Fruit fly (Drosophila melanogaster) whole organism, embryonic: Measurements from ENCODE around the gene glob3.
A peak's percentile ranks its signal among the peaks of the same experiment; 100 is the strongest.

Experiments used
- Atf3 ChIP-seq: fragments of 200-800 bp; sonication (Bioruptor generic); optimal IDR thresholded peaks from 3 replicates; lab custom pipeline; 2016; ENCODE audit warnings: missing biosample characterization, missing genetic modification characterization
- CG10321 ChIP-seq: fragments of 200-800 bp; sonication (Bioruptor generic); IDR thresholded peaks from 2 replicates; pipeline ENCODE4 v1.3.6; 2022; ENCODE audit warnings: missing biosample characterization, missing genetic modification characterization
- CG10565 ChIP-seq: fragments of 200-800 bp; sonication (Bioruptor generic); optimal IDR thresholded peaks from 3 replicates; lab custom pipeline; 2016; ENCODE audit warnings: missing biosample characterization, mild to moderate bottlenecking, missing genetic modification characterization
- CG11093 ChIP-seq: fragments of 200-800 bp; sonication (Bioruptor generic); IDR thresholded peaks from 3 replicates; pipeline ENCODE4 v1.3.6; 2022; ENCODE audit warnings: missing biosample characterization, missing genetic modification characterization
- CG12071 ChIP-seq: fragments of 200-800 bp; sonication (Bioruptor generic); optimal IDR thresholded peaks from 3 replicates; lab custom pipeline; 2018; ENCODE audit warnings: missing biosample characterization, mild to moderate bottlenecking, missing genetic modification characterization
- CG12155 ChIP-seq: fragments of 200-800 bp; sonication (Bioruptor generic); optimal IDR thresholded peaks from 3 replicates; lab custom pipeline; 2016; ENCODE audit warnings: missing biosample characterization, missing genetic modification characterization
- CG12299 ChIP-seq: fragments of 200-800 bp; sonication (Bioruptor generic); optimal IDR thresholded peaks from 2 replicates; lab custom pipeline; 2018; ENCODE audit warnings: missing biosample characterization, mild to moderate bottlenecking, missing genetic modification characterization
- CG13894 ChIP-seq: fragments of 200-800 bp; sonication (Bioruptor generic); optimal IDR thresholded peaks from 3 replicates; lab custom pipeline; 2018; ENCODE audit warnings: missing biosample characterization, mild to moderate bottlenecking, missing genetic modification characterization, moderate library complexity
- CG14667 ChIP-seq: fragments of 200-800 bp; sonication (Bioruptor generic); IDR thresholded peaks from 2 replicates; pipeline ENCODE4 v1.3.6; 2022; ENCODE audit warnings: missing biosample characterization, missing genetic modification characterization
- CG16779 ChIP-seq: fragments of 200-800 bp; sonication (Bioruptor generic); IDR thresholded peaks from 2 replicates; pipeline ENCODE4 v1.3.6; 2022; ENCODE audit warnings: missing biosample characterization, missing genetic modification characterization
- CG17328 ChIP-seq: fragments of 200-800 bp; sonication (Bioruptor generic); IDR thresholded peaks from 2 replicates; pipeline ENCODE4 v1.3.6; 2022; ENCODE audit warnings: missing biosample characterization, missing genetic modification characterization
- CG18764 ChIP-seq: fragments of 200-800 bp; sonication (Bioruptor generic); optimal IDR thresholded peaks from 3 replicates; lab custom pipeline; 2016; ENCODE audit warnings: missing biosample characterization, missing genetic modification characterization
- CG31388 ChIP-seq: fragments of 200-800 bp; sonication (Bioruptor generic); optimal IDR thresholded peaks from 2 replicates; lab custom pipeline; 2016; ENCODE audit warnings: missing biosample characterization, missing genetic modification characterization
- CG3281 ChIP-seq: fragments of 200-800 bp; sonication (Bioruptor generic); optimal IDR thresholded peaks from 3 replicates; lab custom pipeline; 2017; ENCODE audit warnings: missing biosample characterization, mild to moderate bottlenecking, missing genetic modification characterization
- CG3838 ChIP-seq: fragments of 200-800 bp; sonication (Bioruptor generic); optimal IDR thresholded peaks from 3 replicates; lab custom pipeline; 2016; ENCODE audit warnings: missing biosample characterization, missing genetic modification characterization
- CG3847 ChIP-seq: fragments of 200-800 bp; sonication (Bioruptor generic); IDR thresholded peaks from 2 replicates; pipeline ENCODE4 v1.3.6; 2022; ENCODE audit warnings: missing biosample characterization, missing genetic modification characterization
- CG4707 ChIP-seq: fragments of 200-800 bp; sonication (Bioruptor generic); optimal IDR thresholded peaks from 2 replicates; lab custom pipeline; 2018; ENCODE audit warnings: missing biosample characterization, mild to moderate bottlenecking, missing genetic modification characterization, moderate library complexity
- CG4730 ChIP-seq: fragments of 200-800 bp; sonication (Bioruptor generic); IDR thresholded peaks from 2 replicates; pipeline ENCODE4 v1.3.6; 2022; ENCODE audit warnings: missing biosample characterization, missing genetic modification characterization
- CG6854 ChIP-seq: fragments of 200-800 bp; sonication (Bioruptor generic); optimal IDR thresholded peaks from 3 replicates; lab custom pipeline; 2017; ENCODE audit warnings: missing biosample characterization, mild to moderate bottlenecking, missing genetic modification characterization
- CG7372 ChIP-seq: fragments of 200-800 bp; sonication (Bioruptor generic); IDR thresholded peaks from 2 replicates; pipeline ENCODE4 v1.3.6; 2022; ENCODE audit warnings: missing biosample characterization, missing genetic modification characterization
- CG7745 ChIP-seq: fragments of 200-800 bp; sonication (Bioruptor generic); optimal IDR thresholded peaks from 2 replicates; lab custom pipeline; 2018; ENCODE audit warnings: missing biosample characterization, mild to moderate bottlenecking, missing genetic modification characterization, moderate library complexity
- CG8478 ChIP-seq: fragments of >200 bp; optimal IDR thresholded peaks from 2 replicates; lab custom pipeline; 2018
- CG9876 ChIP-seq: fragments of 200-800 bp; sonication (Bioruptor generic); optimal IDR thresholded peaks from 2 replicates; lab custom pipeline; 2016; ENCODE audit warnings: missing biosample characterization, missing genetic modification characterization
- Dad ChIP-seq: fragments of 200-800 bp; sonication (Bioruptor generic); optimal IDR thresholded peaks from 3 replicates; lab custom pipeline; 2016; ENCODE audit warnings: missing biosample characterization, missing genetic modification characterization
- Dfd ChIP-seq, 2 experiments: fragments of >200 bp; optimal IDR thresholded peaks; 2 replicates each; lab custom pipeline; 2017; ENCODE audit warnings: missing biosample characterization in 2 of 2, missing genetic modification characterization in 2 of 2
- Dip2 ChIP-seq: fragments of 200-800 bp; sonication (Bioruptor generic); IDR thresholded peaks from 2 replicates; pipeline ENCODE4 v1.3.6; 2022; ENCODE audit warnings: missing biosample characterization, missing genetic modification characterization
- Fer2 ChIP-seq: fragments of 200-800 bp; sonication (Bioruptor generic); optimal IDR thresholded peaks from 2 replicates; lab custom pipeline; 2018; ENCODE audit warnings: missing biosample characterization, mild to moderate bottlenecking, missing genetic modification characterization, moderate library complexity
- H2.0 ChIP-seq: fragments of 200-800 bp; sonication (Bioruptor generic); IDR thresholded peaks from 2 replicates; pipeline ENCODE4 v1.3.6; 2022; ENCODE audit warnings: missing biosample characterization, missing genetic modification characterization
- HLH4C ChIP-seq: fragments of 200-800 bp; sonication (Bioruptor generic); IDR thresholded peaks from 3 replicates; pipeline ENCODE4 v1.3.6; 2022; ENCODE audit warnings: missing biosample characterization, missing genetic modification characterization; ENCODE audit not compliant: partially characterized antibody
- HmgD ChIP-seq: fragments of 200-800 bp; sonication (Bioruptor generic); optimal IDR thresholded peaks from 3 replicates; lab custom pipeline; 2016; ENCODE audit warnings: missing biosample characterization, missing genetic modification characterization
- HmgZ ChIP-seq: fragments of 200-800 bp; sonication (Bioruptor generic); optimal IDR thresholded peaks from 2 replicates; lab custom pipeline; 2018; ENCODE audit warnings: missing biosample characterization, mild to moderate bottlenecking, missing genetic modification characterization
- NC2α ChIP-seq: fragments of 200-800 bp; sonication (Bioruptor generic); optimal IDR thresholded peaks from 2 replicates; lab custom pipeline; 2016; ENCODE audit warnings: missing biosample characterization, missing genetic modification characterization
- Ptx1 ChIP-seq: fragments of 200-800 bp; sonication (Bioruptor generic); IDR thresholded peaks from 2 replicates; pipeline ENCODE4 v1.3.6; 2022; ENCODE audit warnings: missing biosample characterization, missing genetic modification characterization
- Sry-δ ChIP-seq: fragments of 200-800 bp; sonication (Bioruptor generic); optimal IDR thresholded peaks from 2 replicates; lab custom pipeline; 2016; ENCODE audit warnings: missing biosample characterization, missing genetic modification characterization
- Xbp1 ChIP-seq: fragments of 200-800 bp; sonication (Bioruptor generic); optimal IDR thresholded peaks from 3 replicates; lab custom pipeline; 2016; ENCODE audit warnings: missing biosample characterization, mild to moderate bottlenecking, missing genetic modification characterization
- al ChIP-seq: fragments of 200-800 bp; sonication (Bioruptor generic); IDR thresholded peaks from 2 replicates; pipeline ENCODE4 v1.3.6; 2022; ENCODE audit warnings: missing biosample characterization, missing genetic modification characterization
- ato ChIP-seq: fragments of 200-800 bp; sonication (Bioruptor generic); IDR thresholded peaks from 2 replicates; pipeline ENCODE4 v1.3.6; 2022; ENCODE audit warnings: missing biosample characterization, missing genetic modification characterization; ENCODE audit not compliant: partially characterized antibody
- br ChIP-seq: fragments of >200 bp; optimal IDR thresholded peaks from 2 replicates; lab custom pipeline; 2017
- btn ChIP-seq: fragments of 200-800 bp; sonication (Bioruptor generic); optimal IDR thresholded peaks from 2 replicates; lab custom pipeline; 2016; ENCODE audit warnings: missing biosample characterization, missing genetic modification characterization
- chif ChIP-seq, 2 experiments: fragments of 200-800 bp; sonication (Bioruptor generic); optimal IDR thresholded peaks; 3 replicates each; lab custom pipeline; 2016; ENCODE audit warnings: missing biosample characterization in 2 of 2, missing genetic modification characterization in 2 of 2
- crol ChIP-seq: fragments of 200-800 bp; sonication (Bioruptor generic); IDR thresholded peaks from 2 replicates; pipeline ENCODE4 v1.3.6; 2022; ENCODE audit warnings: missing biosample characterization, missing genetic modification characterization
- danr ChIP-seq: fragments of 200-800 bp; sonication (Bioruptor generic); IDR thresholded peaks from 2 replicates; pipeline ENCODE4 v1.3.6; 2022; ENCODE audit warnings: missing biosample characterization, missing genetic modification characterization
- dati ChIP-seq: fragments of 200-800 bp; sonication (Bioruptor generic); IDR thresholded peaks from 2 replicates; pipeline ENCODE4 v1.3.6; 2022; ENCODE audit warnings: missing biosample characterization, missing genetic modification characterization
- ems ChIP-seq: fragments of 200-800 bp; sonication (Bioruptor generic); optimal IDR thresholded peaks from 3 replicates; lab custom pipeline; 2016; ENCODE audit warnings: missing biosample characterization, missing genetic modification characterization
- fru ChIP-seq: fragments of >200 bp; optimal IDR thresholded peaks from 2 replicates; lab custom pipeline; 2017
- insv ChIP-seq, 2 experiments: fragments of 200-800 bp; sonication (Bioruptor generic); optimal IDR thresholded peaks; 3 replicates each; lab custom pipeline; 2016 to 2018; ENCODE audit warnings: missing biosample characterization in 2 of 2, missing genetic modification characterization in 2 of 2
- lilli ChIP-seq: fragments of 200-800 bp; sonication (Bioruptor generic); optimal IDR thresholded peaks from 3 replicates; lab custom pipeline; 2016; ENCODE audit warnings: missing biosample characterization, missing genetic modification characterization
- onecut ChIP-seq: fragments of 200-800 bp; sonication (Bioruptor generic); IDR thresholded peaks from 2 replicates; pipeline ENCODE4 v1.3.6; 2022; ENCODE audit warnings: missing biosample characterization, missing genetic modification characterization
- pan ChIP-seq, 4 experiments: fragments of >200 bp in 3 of 4; fragments of 200-800 bp in 1 of 4; sonication (Bioruptor generic) in 1 of 4; optimal IDR thresholded peaks in 3 of 4; IDR thresholded peaks in 1 of 4; 2 replicates each; pipeline versions ENCODE4 v1.3.6 to Lab custom; 2017 to 2022; ENCODE audit warnings: missing biosample characterization in 2 of 4, missing genetic modification characterization in 2 of 4, mixed read lengths in 1 of 4
- psq ChIP-seq: fragments of 200-800 bp; sonication (Bioruptor generic); optimal IDR thresholded peaks from 2 replicates; lab custom pipeline; 2017; ENCODE audit warnings: missing biosample characterization, missing genetic modification characterization
- schlank ChIP-seq: fragments of 200-800 bp; sonication (Bioruptor generic); optimal IDR thresholded peaks from 2 replicates; lab custom pipeline; 2018; ENCODE audit warnings: missing biosample characterization, mild to moderate bottlenecking, missing genetic modification characterization
- z ChIP-seq: fragments of 200-800 bp; sonication (Bioruptor generic); IDR thresholded peaks from 3 replicates; pipeline ENCODE4 v1.3.6; 2022; ENCODE audit warnings: missing biosample characterization, missing genetic modification characterization

Gene glob3

dm6 chr3R:5862032-5862641 lies 32.3 kb downstream of the glob3 start, which contains the start of gene CG2017:
Gene CG2017 (minus strand): TSS chr3R:5862405.
- peak; percentile 54 for TF ChIP-seq Sry-δ (GFP tag; lab: Kevin White, UChicago)
- TF ChIP-seq CG31388 = no peak
- peak; percentile 1 for TF ChIP-seq CG13894 (tag; lab: Kevin White, UChicago)
- TF ChIP-seq CG6854 = no peak
- peak; percentile 75 for TF ChIP-seq HmgZ (tag; lab: Kevin White, UChicago)
- 0 out of 2 replicates have a peak, but pooled peaks have one; percentile 12 for TF ChIP-seq CG10321
- peak; percentile 35 for TF ChIP-seq NC2α (GFP tag; lab: Kevin White, UChicago)
- no peak for TF ChIP-seq br (lab: Kevin White, UChicago)
- TF ChIP-seq CG7372 (GFP tag; lab: Robert Waterston, UW) = no peak
- peak; percentile 73 for TF ChIP-seq Dad (GFP tag; lab: Kevin White, UChicago)
- 0 out of 2 replicates have a peak, but pooled peaks have one; percentile 17 for TF ChIP-seq CG4730 (GFP tag; lab: Robert Waterston, UW)
- TF ChIP-seq ems = peak; percentile 31
- no peak for TF ChIP-seq psq (GFP tag; lab: Kevin White, UChicago)
- TF ChIP-seq fru = no peak
- TF ChIP-seq insv (GFP tag; optimal IDR thresholded peaks at IDR 0.05; lab: Kevin White, UChicago) = peak in 1 of 2 experiments; percentile 27
- TF ChIP-seq pan (optimal IDR thresholded peaks at IDR 0.05; lab: Kevin White, UChicago) = no peak
- no peak for TF ChIP-seq pan (GFP tag; optimal IDR thresholded peaks at IDR 0.05 in 1 of 2, IDR thresholded peaks at IDR 0.05 in 1 of 2)
- TF ChIP-seq CG9876 = no peak
- peak; percentile 31 for TF ChIP-seq Atf3 (GFP tag; lab: Kevin White, UChicago)
- TF ChIP-seq Fer2 (tag; lab: Kevin White, UChicago) = no peak
- no peak for TF ChIP-seq HLH4C (GFP tag; lab: Robert Waterston, UW)
- TF ChIP-seq Ptx1 (GFP tag; lab: Robert Waterston, UW) = 0 out of 2 replicates have a peak, but pooled peaks have one; percentile 18
- TF ChIP-seq CG18764 (GFP tag; lab: Kevin White, UChicago) = no peak
- TF ChIP-seq onecut (GFP tag; lab: Robert Waterston, UW) = peak; percentile 18; the same call in 1 of the 2 replicates
- TF ChIP-seq al = no peak
- no peak; the same call in 1 of the 2 replicates for TF ChIP-seq H2.0 (GFP tag; lab: Robert Waterston, UW)
- TF ChIP-seq Dip2 (GFP tag; lab: Robert Waterston, UW) = no peak
- no peak for TF ChIP-seq CG4707 (GFP tag; lab: Kevin White, UChicago)
- TF ChIP-seq CG11093 (GFP tag; lab: Robert Waterston, UW) = no peak
- no peak for TF ChIP-seq z (GFP tag; lab: Robert Waterston, UW)
- TF ChIP-seq CG8478 (lab: Kevin White, UChicago) = no peak
- peak; percentile 50 for TF ChIP-seq Xbp1 (GFP tag; lab: Kevin White, UChicago)
- peak; percentile 29 for TF ChIP-seq lilli (GFP tag; lab: Kevin White, UChicago)
- no peak for TF ChIP-seq CG16779 (GFP tag; lab: Robert Waterston, UW)
- peak; percentile 85 for TF ChIP-seq CG3847 (GFP tag; lab: Robert Waterston, UW)
- TF ChIP-seq CG12155 (GFP tag; lab: Kevin White, UChicago) = peak; percentile 51
- TF ChIP-seq CG10565 (GFP tag; lab: Kevin White, UChicago) = no peak
- TF ChIP-seq crol (GFP tag; lab: Robert Waterston, UW) = no peak
- TF ChIP-seq CG3281 = no peak
- TF ChIP-seq chif (GFP tag; optimal IDR thresholded peaks at IDR 0.05; lab: Kevin White, UChicago) = peak; percentile 45 to 51
- no peak for TF ChIP-seq CG14667 (GFP tag; lab: Robert Waterston, UW)
- no peak for TF ChIP-seq Dfd (GFP tag; optimal IDR thresholded peaks at IDR 0.05; lab: Kevin White, UChicago)
- peak; percentile 60 for TF ChIP-seq HmgD
- TF ChIP-seq CG3838 (GFP tag; lab: Kevin White, UChicago) = no peak
- no peak for TF ChIP-seq btn (GFP tag; lab: Kevin White, UChicago)
- TF ChIP-seq danr (GFP tag; lab: Robert Waterston, UW) = no peak
- TF ChIP-seq CG17328 (GFP tag; lab: Robert Waterston, UW) = no peak
- no peak for TF ChIP-seq dati (GFP tag; lab: Robert Waterston, UW)
- TF ChIP-seq ato (GFP tag; lab: Robert Waterston, UW) = no peak
- TF ChIP-seq schlank (tag; lab: Kevin White, UChicago) = no peak
- TF ChIP-seq CG12071 (GFP tag; lab: Kevin White, UChicago) = no peak
- TF ChIP-seq CG7745 (tag; lab: Kevin White, UChicago) = no peak
- TF ChIP-seq CG12299 (tag; lab: Kevin White, UChicago) = no peak
